Worm (Caenorhabditis elegans): ENCODE data around the gene tag-275.

DNA sequence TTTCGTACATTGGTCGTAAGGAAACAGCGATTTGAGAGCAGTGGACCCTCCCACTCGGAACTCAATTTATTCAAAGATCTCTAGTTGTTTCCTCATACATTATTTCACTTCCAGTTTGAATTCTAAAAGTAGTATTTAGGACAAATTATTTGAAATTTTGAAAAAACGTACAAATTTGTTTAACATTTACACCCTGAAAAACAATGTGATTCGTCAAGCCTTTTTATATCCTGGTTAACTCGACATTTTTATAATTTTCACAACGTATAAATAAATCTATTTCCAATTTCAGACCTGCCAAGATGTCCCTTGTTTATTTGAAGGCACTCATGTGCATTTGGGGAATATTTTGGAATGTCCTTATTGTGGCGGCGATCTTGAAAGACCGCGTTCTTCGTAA lies 34.8 kb downstream of the tag-275 start, which contains the start of gene C15H9.3:
- no peak for TF ChIP-seq flt-1 (GFP tag; IDR thresholded peaks at IDR 0.05)
- TF ChIP-seq cog-1 (tag; optimal IDR thresholded peaks at IDR 0.05), result no peak
- no peak for TF ChIP-seq tab-1 (GFP tag; IDR thresholded peaks at IDR 0.05)
- TF ChIP-seq ztf-29 (GFP tag; IDR thresholded peaks at IDR 0.05), result no peak
- no peak for TF ChIP-seq ztf-23 (GFP tag; IDR thresholded peaks at IDR 0.05)
- TF ChIP-seq klf-2 (GFP tag; conservative IDR thresholded peaks at IDR 0.05), result no peak
- TF ChIP-seq ref-1 (GFP tag; conservative IDR thresholded peaks at IDR 0.05), result no peak

All from whole organism, midembryonic.